Fruit fly (Drosophila melanogaster) whole organism, embryonic: ENCODE measurements around the gene Abl.

ENCODE experiments used
- CG10366 ChIP-seq: fragments of 200-800 bp; sonication (Bioruptor generic); IDR thresholded peaks from 2 replicates; pipeline ENCODE4 v1.3.6; 2022; ENCODE audit warnings: missing biosample characterization, missing genetic modification characterization
- CG11093 ChIP-seq: fragments of 200-800 bp; sonication (Bioruptor generic); IDR thresholded peaks from 3 replicates; pipeline ENCODE4 v1.3.6; 2022; ENCODE audit warnings: missing biosample characterization, missing genetic modification characterization
- CG12219 ChIP-seq: fragments of 200-800 bp; sonication (Bioruptor generic); optimal IDR thresholded peaks from 3 replicates; lab custom pipeline; 2018; ENCODE audit warnings: missing biosample characterization, mild to moderate bottlenecking, missing genetic modification characterization
- CG12299 ChIP-seq: fragments of 200-800 bp; sonication (Bioruptor generic); optimal IDR thresholded peaks from 2 replicates; lab custom pipeline; 2018; ENCODE audit warnings: missing biosample characterization, mild to moderate bottlenecking, missing genetic modification characterization
- CG14441 ChIP-seq: fragments of 200-800 bp; sonication (Bioruptor generic); IDR thresholded peaks from 2 replicates; pipeline ENCODE4 v1.3.6; 2022; ENCODE audit warnings: missing biosample characterization, missing genetic modification characterization
- CG14667 ChIP-seq: fragments of 200-800 bp; sonication (Bioruptor generic); IDR thresholded peaks from 2 replicates; pipeline ENCODE4 v1.3.6; 2022; ENCODE audit warnings: missing biosample characterization, missing genetic modification characterization
- CG17385 ChIP-seq: fragments of 200-800 bp; sonication (Bioruptor generic); optimal IDR thresholded peaks from 3 replicates; lab custom pipeline; 2018; ENCODE audit warnings: missing biosample characterization, mild to moderate bottlenecking, missing genetic modification characterization
- CG2120 ChIP-seq: fragments of 200-800 bp; sonication (Bioruptor generic); optimal IDR thresholded peaks from 3 replicates; lab custom pipeline; 2016; ENCODE audit warnings: missing biosample characterization, missing genetic modification characterization
- CG2202 ChIP-seq: fragments of 200-800 bp; sonication (Bioruptor generic); optimal IDR thresholded peaks from 2 replicates; lab custom pipeline; 2018; ENCODE audit warnings: missing biosample characterization, mild to moderate bottlenecking, missing genetic modification characterization
- CG30403 ChIP-seq: fragments of 200-800 bp; sonication (Bioruptor generic); optimal IDR thresholded peaks from 3 replicates; lab custom pipeline; 2016; ENCODE audit warnings: missing biosample characterization, missing genetic modification characterization
- CG3065 ChIP-seq: fragments of 200-800 bp; sonication (Bioruptor generic); optimal IDR thresholded peaks from 2 replicates; lab custom pipeline; 2016; ENCODE audit warnings: missing biosample characterization, missing genetic modification characterization
- CG5953 ChIP-seq: fragments of 200-800 bp; sonication (Bioruptor generic); IDR thresholded peaks from 2 replicates; pipeline ENCODE4 v1.3.6; 2022; ENCODE audit warnings: missing biosample characterization, missing genetic modification characterization
- CG6683 ChIP-seq: fragments of 200-800 bp; sonication (Bioruptor generic); optimal IDR thresholded peaks from 2 replicates; lab custom pipeline; 2017; ENCODE audit warnings: missing biosample characterization, mild to moderate bottlenecking, missing genetic modification characterization, missing genetic modification reagents
- CG6765 ChIP-seq: fragments of 200-800 bp; sonication (Bioruptor generic); optimal IDR thresholded peaks from 3 replicates; lab custom pipeline; 2017; ENCODE audit warnings: missing biosample characterization, mild to moderate bottlenecking, missing genetic modification characterization
- CG7271 ChIP-seq: fragments of 200-800 bp; sonication (Bioruptor generic); optimal IDR thresholded peaks from 2 replicates; lab custom pipeline; 2018; ENCODE audit warnings: missing biosample characterization, mild to moderate bottlenecking, missing genetic modification characterization, moderate library complexity
- CG7372 ChIP-seq: fragments of 200-800 bp; sonication (Bioruptor generic); IDR thresholded peaks from 2 replicates; pipeline ENCODE4 v1.3.6; 2022; ENCODE audit warnings: missing biosample characterization, missing genetic modification characterization
- CG9609 ChIP-seq: fragments of 200-800 bp; sonication (Bioruptor generic); optimal IDR thresholded peaks from 3 replicates; lab custom pipeline; 2016; ENCODE audit warnings: missing biosample characterization, missing genetic modification characterization
- CG9817 ChIP-seq: fragments of 200-800 bp; sonication (Bioruptor generic); optimal IDR thresholded peaks from 2 replicates; lab custom pipeline; 2018; ENCODE audit warnings: missing biosample characterization, mild to moderate bottlenecking, missing genetic modification characterization, moderate library complexity
- CrebB ChIP-seq: fragments of 200-800 bp; sonication (Bioruptor generic); optimal IDR thresholded peaks from 3 replicates; lab custom pipeline; 2018; ENCODE audit warnings: missing biosample characterization, mild to moderate bottlenecking, missing genetic modification characterization
- Dbx ChIP-seq: fragments of 200-800 bp; sonication (Bioruptor generic); IDR thresholded peaks from 3 replicates; pipeline ENCODE4 v1.3.6; 2022; ENCODE audit warnings: missing biosample characterization, missing genetic modification characterization
- E2f1 ChIP-seq: fragments of 200-800 bp; sonication (Bioruptor generic); IDR thresholded peaks from 2 replicates; pipeline ENCODE4 v1.3.6; 2022; ENCODE audit warnings: missing biosample characterization, missing genetic modification characterization
- Fer1 ChIP-seq: fragments of 200-800 bp; sonication (Bioruptor generic); optimal IDR thresholded peaks from 2 replicates; lab custom pipeline; 2017; ENCODE audit warnings: missing biosample characterization, mild to moderate bottlenecking, missing genetic modification characterization
- Fer3 ChIP-seq: fragments of 200-800 bp; sonication (Bioruptor generic); optimal IDR thresholded peaks from 2 replicates; lab custom pipeline; 2018; ENCODE audit warnings: missing biosample characterization, mild to moderate bottlenecking, missing genetic modification characterization, moderate library complexity
- HLH4C ChIP-seq: fragments of 200-800 bp; sonication (Bioruptor generic); IDR thresholded peaks from 3 replicates; pipeline ENCODE4 v1.3.6; 2022; ENCODE audit warnings: missing biosample characterization, missing genetic modification characterization; ENCODE audit not compliant: partially characterized antibody
- HLHmδ ChIP-seq: fragments of 200-800 bp; sonication (Bioruptor generic); optimal IDR thresholded peaks from 2 replicates; lab custom pipeline; 2018; ENCODE audit warnings: missing biosample characterization, mild to moderate bottlenecking, missing genetic modification characterization, moderate library complexity
- Hmr ChIP-seq: fragments of 200-800 bp; sonication (Bioruptor generic); optimal IDR thresholded peaks from 3 replicates; lab custom pipeline; 2017; ENCODE audit warnings: mild to moderate bottlenecking, missing biosample characterization, missing genetic modification reagents, missing genetic modification characterization
- Hmx ChIP-seq: fragments of 200-800 bp; sonication (Bioruptor generic); optimal IDR thresholded peaks from 2 replicates; lab custom pipeline; 2016; ENCODE audit warnings: missing biosample characterization, missing genetic modification characterization
- Mrtf ChIP-seq: fragments of 200-800 bp; sonication (Bioruptor generic); IDR thresholded peaks from 3 replicates; pipeline ENCODE4 v1.3.6; 2022; ENCODE audit warnings: missing biosample characterization, missing genetic modification characterization
- Oaz ChIP-seq: fragments of 200-800 bp; sonication (Bioruptor generic); IDR thresholded peaks from 2 replicates; pipeline ENCODE4 v1.3.6; 2022; ENCODE audit warnings: missing biosample characterization, missing genetic modification characterization
- Trl ChIP-seq, 3 experiments: fragments of >200 bp in 2 of 3; fragments of 200-800 bp in 1 of 3; sonication (Bioruptor generic) in 1 of 3; optimal IDR thresholded peaks; 2 replicates in 1 of 3; 3 replicates in 2 of 3; lab custom pipeline; 2016 to 2017; ENCODE audit warnings: missing biosample characterization in 1 of 3, missing genetic modification characterization in 1 of 3
- Xbp1 ChIP-seq: fragments of 200-800 bp; sonication (Bioruptor generic); optimal IDR thresholded peaks from 3 replicates; lab custom pipeline; 2016; ENCODE audit warnings: missing biosample characterization, mild to moderate bottlenecking, missing genetic modification characterization
- ara ChIP-seq: fragments of 200-800 bp; sonication (Bioruptor generic); IDR thresholded peaks from 2 replicates; pipeline ENCODE4 v1.3.6; 2022; ENCODE audit warnings: missing biosample characterization, missing genetic modification characterization
- bab2 ChIP-seq: fragments of 200-800 bp; sonication (Bioruptor generic); optimal IDR thresholded peaks from 2 replicates; lab custom pipeline; 2016; ENCODE audit warnings: missing biosample characterization, missing genetic modification characterization
- btn ChIP-seq: fragments of 200-800 bp; sonication (Bioruptor generic); optimal IDR thresholded peaks from 2 replicates; lab custom pipeline; 2016; ENCODE audit warnings: missing biosample characterization, missing genetic modification characterization
- caup ChIP-seq: fragments of 200-800 bp; sonication (Bioruptor generic); optimal IDR thresholded peaks from 3 replicates; lab custom pipeline; 2017; ENCODE audit warnings: missing biosample characterization, mild to moderate bottlenecking, missing genetic modification characterization, moderate library complexity; ENCODE audit not compliant: severe bottlenecking
- croc ChIP-seq: fragments of 200-800 bp; sonication (Bioruptor generic); conservative IDR thresholded peaks from 3 replicates; pipeline ENCODE4 v1.3.6; 2022; ENCODE audit warnings: missing biosample characterization, missing genetic modification characterization
- danr ChIP-seq: fragments of 200-800 bp; sonication (Bioruptor generic); IDR thresholded peaks from 2 replicates; pipeline ENCODE4 v1.3.6; 2022; ENCODE audit warnings: missing biosample characterization, missing genetic modification characterization
- dati ChIP-seq: fragments of 200-800 bp; sonication (Bioruptor generic); IDR thresholded peaks from 2 replicates; pipeline ENCODE4 v1.3.6; 2022; ENCODE audit warnings: missing biosample characterization, missing genetic modification characterization
- fd3F ChIP-seq: fragments of 200-800 bp; sonication (Bioruptor generic); optimal IDR thresholded peaks from 2 replicates; lab custom pipeline; 2018; ENCODE audit warnings: missing biosample characterization, mild to moderate bottlenecking, missing genetic modification characterization, moderate library complexity
- gsb ChIP-seq: fragments of 200-800 bp; sonication (Bioruptor generic); IDR thresholded peaks from 2 replicates; pipeline ENCODE4 v1.3.6; 2022; ENCODE audit warnings: missing biosample characterization, missing genetic modification characterization
- ken ChIP-seq: fragments of 200-800 bp; sonication (Bioruptor generic); IDR thresholded peaks from 3 replicates; pipeline ENCODE4 v1.3.6; 2022; ENCODE audit warnings: missing biosample characterization, missing genetic modification characterization
- luna ChIP-seq: fragments of 200-800 bp; sonication (Bioruptor generic); optimal IDR thresholded peaks from 2 replicates; lab custom pipeline; 2016; ENCODE audit warnings: missing biosample characterization, missing genetic modification characterization
- onecut ChIP-seq: fragments of 200-800 bp; sonication (Bioruptor generic); IDR thresholded peaks from 2 replicates; pipeline ENCODE4 v1.3.6; 2022; ENCODE audit warnings: missing biosample characterization, missing genetic modification characterization
- psq ChIP-seq: fragments of 200-800 bp; sonication (Bioruptor generic); optimal IDR thresholded peaks from 2 replicates; lab custom pipeline; 2017; ENCODE audit warnings: missing biosample characterization, missing genetic modification characterization
- sisA ChIP-seq: fragments of 200-800 bp; sonication (Bioruptor generic); IDR thresholded peaks from 2 replicates; pipeline ENCODE4 v1.3.6; 2022; ENCODE audit warnings: missing biosample characterization, missing genetic modification characterization
- stwl ChIP-seq: fragments of 200-800 bp; sonication (Bioruptor generic); optimal IDR thresholded peaks from 3 replicates; lab custom pipeline; 2018; ENCODE audit warnings: missing biosample characterization, mild to moderate bottlenecking, missing genetic modification characterization, moderate library complexity
- usp ChIP-seq: fragments of >200 bp; optimal IDR thresholded peaks from 2 replicates; lab custom pipeline; 2017; ENCODE audit warnings: missing biosample characterization, missing genetic modification characterization
- zfh1 ChIP-seq: fragments of 200-800 bp; sonication (Bioruptor generic); IDR thresholded peaks from 3 replicates; pipeline ENCODE4 v1.3.6; 2022; ENCODE audit warnings: missing biosample characterization, missing genetic modification characterization

Gene Abl

dm6 chr3L:16661167-16662109 lies 13.8 kb upstream of the Abl start, which contains the start of gene Baldspot (continued):
- TF ChIP-seq CG7271 (tag; lab: Kevin White, UChicago) = peak; percentile 68
- TF ChIP-seq CG5953 (GFP tag; lab: Robert Waterston, UW) = no peak
- TF ChIP-seq CG30403 (GFP tag; lab: Kevin White, UChicago) = peak; percentile 82
- TF ChIP-seq stwl (tag; lab: Kevin White, UChicago) = peak; percentile 82
- peak; percentile 68 for TF ChIP-seq Hmx (GFP tag; lab: Kevin White, UChicago)
- peak; percentile 48 for TF ChIP-seq onecut (GFP tag; lab: Robert Waterston, UW)
- peak; percentile 14 for TF ChIP-seq CG17385 (GFP tag; lab: Kevin White, UChicago)
- peak; percentile 64 for TF ChIP-seq CG14441
- TF ChIP-seq zfh1 (GFP tag; lab: Robert Waterston, UW) = peak; percentile 52; the same call in 2 of the 3 replicates
- TF ChIP-seq danr = peak; percentile 53; the same call in 1 of the 2 replicates
- TF ChIP-seq HLH4C = peak; percentile 56
- TF ChIP-seq Xbp1 = peak; percentile 36
- peak; percentile 54 for TF ChIP-seq CG10366
- peak; percentile 55; the same call in 1 of the 2 replicates for TF ChIP-seq CG7372
- TF ChIP-seq btn (GFP tag; lab: Kevin White, UChicago) = peak; percentile 70
- TF ChIP-seq CG2202 (tag; lab: Kevin White, UChicago) = no peak
- peak; percentile 51 to 78 for TF ChIP-seq Trl (optimal IDR thresholded peaks at IDR 0.05; lab: Kevin White, UChicago)
- peak; percentile 78 for TF ChIP-seq Trl (GFP tag; optimal IDR thresholded peaks at IDR 0.05; lab: Kevin White, UChicago)
- no peak for TF ChIP-seq usp (GFP tag; lab: Kevin White, UChicago)
- TF ChIP-seq Hmr (GFP tag; lab: Kevin White, UChicago) = peak; percentile 83
- TF ChIP-seq HLHmδ = peak; percentile 22
- TF ChIP-seq croc = peak; percentile 29; the same call in 1 of the 3 replicates
- no peak for TF ChIP-seq psq
- peak; percentile 69 for TF ChIP-seq CrebB (tag; lab: Kevin White, UChicago)
- TF ChIP-seq CG6765 (GFP tag; lab: Kevin White, UChicago) = peak; percentile 88
- peak; percentile 35 for TF ChIP-seq CG12299 (tag; lab: Kevin White, UChicago)
- TF ChIP-seq caup = peak; percentile 62
- peak; percentile 70; the same call in 2 of the 3 replicates for TF ChIP-seq CG11093 (GFP tag; lab: Robert Waterston, UW)
- TF ChIP-seq CG14667 (GFP tag; lab: Robert Waterston, UW) = 0 out of 2 replicates have a peak, but pooled peaks have one; percentile 12
- TF ChIP-seq Fer3 (tag; lab: Kevin White, UChicago) = peak; percentile 86
- TF ChIP-seq CG6683 = peak; percentile 71
- no peak for TF ChIP-seq fd3F
- TF ChIP-seq CG12219 (GFP tag; lab: Kevin White, UChicago) = peak; percentile 45
- TF ChIP-seq CG3065 (GFP tag; lab: Kevin White, UChicago) = no peak
- TF ChIP-seq CG9817 (tag; lab: Kevin White, UChicago) = peak; percentile 69
- TF ChIP-seq ara (GFP tag; lab: Robert Waterston, UW) = peak; percentile 68
- TF ChIP-seq ken (GFP tag; lab: Robert Waterston, UW) = 0 out of 3 replicates have a peak, but pooled peaks have one; percentile 45
- TF ChIP-seq E2f1 (GFP tag; lab: Robert Waterston, UW) = no peak
- TF ChIP-seq gsb (GFP tag; lab: Robert Waterston, UW) = peak; percentile 48; the same call in 1 of the 2 replicates
- TF ChIP-seq bab2 (GFP tag; lab: Kevin White, UChicago) = peak; percentile 81
- peak; percentile 71 for TF ChIP-seq sisA (GFP tag; lab: Robert Waterston, UW)
- TF ChIP-seq luna (GFP tag; lab: Kevin White, UChicago) = peak; percentile 71
- TF ChIP-seq CG2120 (GFP tag; lab: Kevin White, UChicago) = peak; percentile 45
- TF ChIP-seq dati (GFP tag; lab: Robert Waterston, UW) = no peak
- TF ChIP-seq Fer1 (GFP tag; lab: Kevin White, UChicago) = peak; percentile 90
- peak; percentile 53 for TF ChIP-seq CG9609 (GFP tag; lab: Kevin White, UChicago)
- TF ChIP-seq Mrtf (GFP tag; lab: Robert Waterston, UW) = peak; percentile 57; the same call in 1 of the 3 replicates
- TF ChIP-seq Oaz = no peak
- TF ChIP-seq Dbx (GFP tag; lab: Robert Waterston, UW) = peak; percentile 83
